Worm (Caenorhabditis elegans) whole organism, midembryonic: ENCODE results near the gene ttr-16.

Source experiments
- T22C8.4 ChIP-seq: fragments of 200-800 bp; sonication (Bioruptor generic); IDR thresholded peaks from 2 replicates; pipeline ENCODE4 v1.3.6; 2022; ENCODE audit warnings: missing genetic modification characterization, missing compliant biosample characterization
- cog-1 ChIP-seq: sonication (generic microtip); optimal IDR thresholded peaks from 2 replicates; lab custom pipeline; 2016; ENCODE audit warnings: missing genetic modification characterization, missing compliant biosample characterization
- flt-1 ChIP-seq: fragments of 200-800 bp; sonication (Bioruptor generic); IDR thresholded peaks from 2 replicates; pipeline ENCODE4 v1.3.6; 2022; ENCODE audit warnings: missing genetic modification characterization, missing compliant biosample characterization
- klf-2 ChIP-seq: fragments of 200-800 bp; sonication (Bioruptor generic); conservative IDR thresholded peaks from 2 replicates; pipeline ENCODE4 v1.3.6; 2022; ENCODE audit warnings: missing genetic modification reagents, missing genetic modification characterization, missing compliant biosample characterization
- med-1 ChIP-seq: sonication (generic microtip); optimal IDR thresholded peaks from 2 replicates; lab custom pipeline; 2017; ENCODE audit warnings: missing genetic modification characterization, mild to moderate bottlenecking, missing compliant biosample characterization, antibody characterized with exemption, missing genetic modification reagents; ENCODE audit not compliant: insufficient read depth
- ref-1 ChIP-seq: fragments of 200-800 bp; sonication (Bioruptor generic); conservative IDR thresholded peaks from 2 replicates; pipeline ENCODE4 v1.3.6; 2022; ENCODE audit warnings: missing genetic modification reagents, missing genetic modification characterization, missing compliant biosample characterization
- tab-1 ChIP-seq: fragments of 200-800 bp; sonication (Bioruptor generic); IDR thresholded peaks from 2 replicates; pipeline ENCODE4 v1.3.6; 2022; ENCODE audit warnings: missing genetic modification characterization, missing compliant biosample characterization
- ztf-23 ChIP-seq: fragments of 200-800 bp; sonication (Bioruptor generic); IDR thresholded peaks from 2 replicates; pipeline ENCODE4 v1.3.6; 2022; ENCODE audit warnings: missing genetic modification reagents, missing genetic modification characterization, missing compliant biosample characterization
- ztf-29 ChIP-seq: fragments of 200-800 bp; sonication (Bioruptor generic); IDR thresholded peaks from 2 replicates; pipeline ENCODE4 v1.3.6; 2022; ENCODE audit warnings: missing genetic modification reagents, missing genetic modification characterization, missing compliant biosample characterization

ttr-16 gene

ce11 chrIV:11063962-11064361, at the start of gene ttr-16:
TSS of gene ttr-16 (minus strand) at chrIV:11064137.
- 0 out of 2 replicates have a peak, but pooled peaks have one; percentile 5 for TF ChIP-seq flt-1
- no peak for TF ChIP-seq ztf-23 (GFP tag; lab: Robert Waterston, UW)

DNA sequence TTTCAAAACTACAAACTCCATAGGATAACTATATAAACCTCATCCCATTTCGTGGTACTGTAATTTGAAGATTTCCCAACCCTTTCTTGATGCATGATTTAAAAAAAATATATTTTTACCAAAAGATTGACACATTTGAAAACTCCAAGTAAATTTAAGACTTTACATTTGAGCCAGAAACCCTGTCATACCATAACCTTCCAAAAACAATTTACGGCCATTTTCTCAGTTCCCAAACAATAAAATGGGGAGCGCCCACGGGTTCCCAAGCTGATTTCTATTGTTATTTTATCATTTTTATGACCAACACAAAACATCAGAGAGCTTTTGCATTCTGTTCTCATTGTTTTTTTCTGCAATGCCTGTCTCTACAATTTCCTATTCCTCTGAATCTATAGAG, 48.7 kb upstream of the ttr-16 start, which contains the start of gene clc-9:
TSS of gene clc-9 (plus strand) at position 301 of the 400 bp plus-strand sequence.
- no peak for TF ChIP-seq med-1 (GFP tag; lab: Kevin White, UChicago)
- TF ChIP-seq tab-1 (GFP tag; lab: Robert Waterston, UW), result no peak
- TF ChIP-seq ztf-23 (GFP tag; lab: Robert Waterston, UW), result no peak
- no peak for TF ChIP-seq klf-2
- TF ChIP-seq ztf-29, result no peak
- no peak for TF ChIP-seq cog-1
- no peak for TF ChIP-seq flt-1
- no peak for TF ChIP-seq T22C8.4 (GFP tag; lab: Robert Waterston, UW)
- no peak for TF ChIP-seq ref-1 (GFP tag; lab: Robert Waterston, UW)

- TF ChIP-seq klf-2, result no peak
- TF ChIP-seq ztf-23 (GFP tag; lab: Robert Waterston, UW), result no peak
- TF ChIP-seq ref-1 (GFP tag; lab: Robert Waterston, UW), result no peak
- no peak for TF ChIP-seq flt-1
- no peak for TF ChIP-seq T22C8.4 (GFP tag; lab: Robert Waterston, UW)
- no peak for TF ChIP-seq tab-1 (GFP tag; lab: Robert Waterston, UW)
- no peak for TF ChIP-seq ztf-29
- TF ChIP-seq med-1 (GFP tag; lab: Kevin White, UChicago), result no peak
- TF ChIP-seq cog-1, result no peak
Observed at ce11 chrIV:11111898-11112297, 48.0 kb upstream of the ttr-16 start.

DNA sequence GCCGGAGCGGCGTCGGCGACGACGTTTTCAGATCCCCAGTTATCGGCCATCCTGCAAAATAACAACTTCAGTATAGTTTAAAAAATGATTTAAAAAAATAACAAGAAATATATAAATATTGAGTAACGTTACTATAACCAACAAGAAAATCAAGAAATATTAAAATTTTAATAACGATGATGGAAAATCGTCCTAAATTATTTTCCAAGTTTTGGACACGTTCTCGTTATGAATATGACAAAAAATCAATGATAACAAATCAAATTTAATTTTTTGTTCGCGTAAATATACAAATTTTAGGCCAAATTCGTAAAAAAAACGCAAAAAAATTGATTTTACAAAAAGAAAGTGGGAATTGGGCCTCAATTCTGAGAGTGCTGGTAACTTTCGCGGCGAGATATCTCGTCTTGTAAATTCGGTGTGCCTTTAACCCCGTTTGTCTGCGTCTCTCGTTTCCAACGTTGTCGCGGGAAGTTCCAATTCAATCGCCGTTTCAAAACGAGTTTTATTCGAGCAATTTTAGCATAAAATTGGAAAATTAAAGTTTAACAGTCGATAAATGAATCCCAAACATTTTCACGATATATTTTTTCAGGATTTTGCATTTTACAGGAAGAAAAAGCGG, 47.2 kb upstream of the ttr-16 start, which contains the start of gene rps-5:
TSS of gene rps-5 (minus strand) at position 51 of the 625 bp plus-strand sequence.
- TF ChIP-seq cog-1 (no peak), T22C8.4 (GFP tag; lab: Robert Waterston, UW) (no peak), tab-1 (GFP tag; lab: Robert Waterston, UW) (no peak), ztf-23 (GFP tag; lab: Robert Waterston, UW) (no peak), klf-2 (no peak), med-1 (GFP tag; lab: Kevin White, UChicago) (no peak), ref-1 (GFP tag; lab: Robert Waterston, UW) (no peak), ztf-29 (no peak), flt-1 (no peak)

- no peak for TF ChIP-seq cog-1
- TF ChIP-seq flt-1, result no peak
- TF ChIP-seq klf-2, result no peak
- TF ChIP-seq med-1 (GFP tag; lab: Kevin White, UChicago), result no peak
- TF ChIP-seq ztf-29, result no peak
- TF ChIP-seq T22C8.4 (GFP tag; lab: Robert Waterston, UW), result no peak
- no peak for TF ChIP-seq tab-1 (GFP tag; lab: Robert Waterston, UW)
- no peak for TF ChIP-seq ref-1 (GFP tag; lab: Robert Waterston, UW)
- no peak for TF ChIP-seq ztf-23 (GFP tag; lab: Robert Waterston, UW)
Observed at ce11 chrIV:11109771-11110170, 45.8 kb upstream of the ttr-16 start, which contains the start of gene pigk-1. TSS of gene pigk-1 (minus strand) at chrIV:11110018.

- no peak for TF ChIP-seq cog-1
- TF ChIP-seq flt-1, result no peak
- TF ChIP-seq ztf-23 (GFP tag; lab: Robert Waterston, UW), result no peak
- TF ChIP-seq tab-1 (GFP tag; lab: Robert Waterston, UW), result no peak
- TF ChIP-seq ref-1 (GFP tag; lab: Robert Waterston, UW), result no peak
- TF ChIP-seq ztf-29, result no peak
- TF ChIP-seq med-1 (GFP tag; lab: Kevin White, UChicago), result no peak
- no peak for TF ChIP-seq T22C8.4 (GFP tag; lab: Robert Waterston, UW)
- no peak for TF ChIP-seq klf-2
Observed at ce11 chrIV:11105724-11106123, 41.8 kb upstream of the ttr-16 start, which contains the start of gene srlf-24. TSS of gene srlf-24 (minus strand) at chrIV:11105824.

- TF ChIP-seq ztf-23 (GFP tag; lab: Robert Waterston, UW), result no peak
- no peak for TF ChIP-seq tab-1 (GFP tag; lab: Robert Waterston, UW)
- no peak for TF ChIP-seq klf-2
- no peak for TF ChIP-seq cog-1
- no peak for TF ChIP-seq med-1 (GFP tag; lab: Kevin White, UChicago)
Observed at ce11 chrIV:11103501-11103900, 39.6 kb upstream of the ttr-16 start.

ce11 chrIV:11102608-11103007, 38.7 kb upstream of the ttr-16 start, which contains the start of gene srlf-17:
TSS of gene srlf-17 (minus strand) at chrIV:11102708.
- no peak for TF ChIP-seq cog-1
- no peak for TF ChIP-seq tab-1 (GFP tag; lab: Robert Waterston, UW)
- no peak for TF ChIP-seq ztf-29
- TF ChIP-seq med-1 (GFP tag; lab: Kevin White, UChicago), result no peak
- TF ChIP-seq flt-1, result no peak
- no peak for TF ChIP-seq T22C8.4 (GFP tag; lab: Robert Waterston, UW)
- TF ChIP-seq ref-1 (GFP tag; lab: Robert Waterston, UW), result no peak
- no peak for TF ChIP-seq ztf-23 (GFP tag; lab: Robert Waterston, UW)
- no peak for TF ChIP-seq klf-2

- TF ChIP-seq klf-2 (no peak), T22C8.4 (GFP tag; lab: Robert Waterston, UW) (no peak), med-1 (GFP tag; lab: Kevin White, UChicago) (no peak), ztf-23 (GFP tag; lab: Robert Waterston, UW) (no peak), cog-1 (no peak), flt-1 (no peak), tab-1 (GFP tag; lab: Robert Waterston, UW) (no peak), ref-1 (GFP tag; lab: Robert Waterston, UW) (no peak), ztf-29 (no peak)
Observed at ce11 chrIV:11101383-11101782, 37.4 kb upstream of the ttr-16 start, which contains the start of gene srlf-18. TSS of gene srlf-18 (minus strand) at chrIV:11101483.

DNA sequence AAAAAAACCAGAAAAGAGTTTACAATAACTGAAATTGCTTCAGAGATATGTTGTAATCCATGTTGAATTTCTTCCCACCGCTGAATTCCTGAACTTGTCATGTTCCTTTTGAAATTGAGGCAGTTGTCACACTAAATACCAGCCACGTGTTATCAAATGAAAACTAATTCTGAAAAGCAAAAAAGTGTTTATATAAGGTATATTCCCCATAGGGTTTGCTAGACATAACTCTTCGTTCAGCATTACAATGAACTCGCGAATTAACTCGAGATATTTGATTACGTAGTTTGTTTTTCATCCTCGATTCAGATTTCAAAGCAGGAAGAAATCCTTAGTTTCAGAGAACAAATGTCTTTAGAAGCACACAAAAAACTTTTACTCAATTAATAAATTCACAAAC, 36.3 kb upstream of the ttr-16 start, which contains the start of gene str-3:
TSS of gene str-3 (minus strand) at position 101 of the 400 bp plus-strand sequence.
- no peak for TF ChIP-seq flt-1
